Fruit fly (Drosophila melanogaster): Measurements from ENCODE around the gene Traf6.

The Traf6 gene

DNA sequence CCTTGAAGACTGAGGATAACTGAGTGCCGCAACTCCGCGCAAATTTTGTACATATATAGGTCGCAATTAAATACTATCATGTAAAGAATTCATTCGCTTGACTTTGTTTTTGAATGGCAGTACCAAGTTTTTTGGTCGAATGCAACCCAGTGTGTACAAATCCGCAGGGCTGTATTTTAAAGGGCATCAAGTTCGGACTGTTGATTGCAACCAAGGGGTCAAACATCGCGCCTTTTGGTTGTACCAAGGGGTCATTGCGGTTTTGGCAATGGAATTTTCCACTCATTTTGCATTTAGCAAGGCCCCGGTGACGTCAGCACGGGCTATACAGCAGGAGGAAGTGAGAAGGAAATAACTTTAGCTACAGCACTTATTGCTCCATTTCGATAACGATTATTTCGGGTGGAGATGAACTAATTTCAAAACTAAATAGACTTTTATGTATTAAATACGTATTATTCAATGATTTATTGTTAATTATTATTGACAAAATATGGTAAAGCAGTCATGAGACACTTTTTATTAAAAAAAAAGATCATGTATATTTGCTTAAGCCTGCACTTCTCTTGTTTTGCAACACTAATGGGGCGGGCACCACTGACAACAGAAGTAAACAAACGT, 25.4 kb downstream of the Traf6 start, which contains the start of gene CG10958 (continued):
- TF ChIP-seq YL-1 (GFP tag; optimal IDR thresholded peaks at IDR 0.05) (peak; percentile 58), CG15011 (GFP tag; optimal IDR thresholded peaks at IDR 0.05) (no peak), pfk (GFP tag; optimal IDR thresholded peaks at IDR 0.05) (no peak), Chrac-16 (GFP tag; optimal IDR thresholded peaks at IDR 0.05) (peak; percentile 56), unpg (GFP tag; optimal IDR thresholded peaks at IDR 0.05) (peak; percentile 59), GATAe (GFP tag; conservative IDR thresholded peaks at IDR 0.05) (no peak), Ada2b (GFP tag; IDR thresholded peaks at IDR 0.05) (peak; percentile 47), CG3281 (GFP tag; optimal IDR thresholded peaks at IDR 0.05) (peak; percentile 33), CG2116 (GFP tag; optimal IDR thresholded peaks at IDR 0.05) (peak; percentile 99), CG6654 (GFP tag; optimal IDR thresholded peaks at IDR 0.05) (no peak), CG17361 (GFP tag; IDR thresholded peaks at IDR 0.05) (peak; percentile 65; the same call in 2 of the 3 replicates), E2f1 (GFP tag; IDR thresholded peaks at IDR 0.05) (no peak), CG2678 (tag; optimal IDR thresholded peaks at IDR 0.05) (peak; percentile 62), HLH4C (GFP tag; IDR thresholded peaks at IDR 0.05; ENCODE audit: partially characterized antibody) (no peak), onecut (GFP tag; IDR thresholded peaks at IDR 0.05) (no peak), Side (GFP tag; optimal IDR thresholded peaks at IDR 0.05) (no peak), chn (GFP tag; optimal IDR thresholded peaks at IDR 0.05) (peak; percentile 26), hbn (GFP tag; IDR thresholded peaks at IDR 0.05; ENCODE audit: partially characterized antibody) (peak; percentile 32; the same call in 1 of the 2 replicates), row (GFP tag; IDR thresholded peaks at IDR 0.05) (peak; percentile 82), CG8359 (GFP tag; optimal IDR thresholded peaks at IDR 0.05; ENCODE audit: borderline replicate concordance) (no peak), Dek (tag; optimal IDR thresholded peaks at IDR 0.05) (peak; percentile 31), gcm2 (GFP tag; optimal IDR thresholded peaks at IDR 0.05) (no peak), CG43689 (GFP tag; IDR thresholded peaks at IDR 0.05) (no peak), wdn (GFP tag; IDR thresholded peaks at IDR 0.05) (0 out of 2 replicates have a peak, but pooled peaks have one; percentile 27), CG12744 (GFP tag; optimal IDR thresholded peaks at IDR 0.05) (no peak), yki (optimal IDR thresholded peaks at IDR 0.05) (no peak), pita (GFP tag; optimal IDR thresholded peaks at IDR 0.05) (no peak), CG14667 (GFP tag; IDR thresholded peaks at IDR 0.05) (peak; percentile 40; the same call in 1 of the 2 replicates), Lim3 (GFP tag; IDR thresholded peaks at IDR 0.05) (no peak), ash1 (GFP tag; optimal IDR thresholded peaks at IDR 0.05) (no peak), CG1233 (GFP tag; optimal IDR thresholded peaks at IDR 0.05) (peak; percentile 57), Doc3 (GFP tag; IDR thresholded peaks at IDR 0.05; ENCODE audit: partially characterized antibody) (peak; percentile 14; the same call in 1 of the 3 replicates), Antp (GFP tag; optimal IDR thresholded peaks at IDR 0.05) (peak; percentile 9), CG9437 (GFP tag; optimal IDR thresholded peaks at IDR 0.05) (peak; percentile 74), CG13123 (GFP tag; optimal IDR thresholded peaks at IDR 0.05) (peak; percentile 21), sug (tag; optimal IDR thresholded peaks at IDR 0.05) (peak; percentile 59), zfh1 (GFP tag; IDR thresholded peaks at IDR 0.05) (peak; percentile 66; the same call in 2 of the 3 replicates), Gug (GFP tag; IDR thresholded peaks at IDR 0.05) (peak; percentile 44; the same call in 1 of the 4 replicates), CG17829 (tag; optimal IDR thresholded peaks at IDR 0.05) (peak; percentile 59), Jarid2 (GFP tag; optimal IDR thresholded peaks at IDR 0.05) (no peak), exex (tag; optimal IDR thresholded peaks at IDR 0.05) (peak; percentile 30), CG16863 (GFP tag; optimal IDR thresholded peaks at IDR 0.05) (peak; percentile 15), Optix (GFP tag; IDR thresholded peaks at IDR 0.05) (no peak), CG17612 (GFP tag; IDR thresholded peaks at IDR 0.05) (no peak), odd (GFP tag; optimal IDR thresholded peaks at IDR 0.05) (peak; percentile 14), maf-S (GFP tag; optimal IDR thresholded peaks at IDR 0.05) (peak; percentile 4), CG8388 (GFP tag; optimal IDR thresholded peaks at IDR 0.05) (peak; percentile 45), Rx (GFP tag; IDR thresholded peaks at IDR 0.05) (0 out of 2 replicates have a peak, but pooled peaks have one; percentile 30), eve (GFP tag; optimal IDR thresholded peaks at IDR 0.05) (no peak), zf30C (GFP tag; optimal IDR thresholded peaks at IDR 0.05) (no peak)

Measured in whole organism, embryonic.